Worm (Caenorhabditis elegans): ENCODE data around the gene pqn-32.
A peak's percentile ranks its signal among the peaks of the same experiment; 100 is the strongest.

Gene pqn-32

ce11 chrII:13156971-13157370, 49.2 kb downstream of the pqn-32 start, which contains the start of the genes hpr-17 and F32A11.1 (continued):
- TF ChIP-seq spr-1 (tag; optimal IDR thresholded peaks at IDR 0.05): peak; percentile 24
- no peak for TF ChIP-seq zip-2 (tag; optimal IDR thresholded peaks at IDR 0.05)
- TF ChIP-seq nhr-11 (tag; optimal IDR thresholded peaks at IDR 0.05): peak; percentile 66
- no peak for TF ChIP-seq fos-1 (tag; optimal IDR thresholded peaks at IDR 0.05)
- no peak for TF ChIP-seq ZK546.5 (tag; optimal IDR thresholded peaks at IDR 0.05)
- TF ChIP-seq D1046.2 (GFP tag; IDR thresholded peaks at IDR 0.05): no peak
- no peak for TF ChIP-seq ces-1 (GFP tag; optimal IDR thresholded peaks at IDR 0.05)
- no peak for TF ChIP-seq nhr-41 (GFP tag; IDR thresholded peaks at IDR 0.05)
- TF ChIP-seq unc-62 (GFP tag; optimal IDR thresholded peaks at IDR 0.05 in 1 of 2): peak in 1 of 2 experiments; percentile 90
- no peak for TF ChIP-seq unc-62 (tag; optimal IDR thresholded peaks at IDR 0.05)
- no peak for TF ChIP-seq php-3 (GFP tag; IDR thresholded peaks at IDR 0.05)
- peak; percentile 83 for TF ChIP-seq dve-1 (tag; optimal IDR thresholded peaks at IDR 0.05; ENCODE audit: insufficient read depth)
- peak in 1 of 2 experiments; percentile 77 for TF ChIP-seq daf-16 (GFP tag; optimal IDR thresholded peaks at IDR 0.05)
- peak; percentile 61 for TF ChIP-seq daf-16 (tag; optimal IDR thresholded peaks at IDR 0.05)
- TF ChIP-seq arid-1 (GFP tag; conservative IDR thresholded peaks at IDR 0.05): no peak
- TF ChIP-seq mxl-3 (GFP tag; optimal IDR thresholded peaks at IDR 0.05): no peak
- no peak for TF ChIP-seq F26F4.8 (GFP tag; conservative IDR thresholded peaks at IDR 0.05)
- no peak for TF ChIP-seq tra-1 (GFP tag; IDR thresholded peaks at IDR 0.05)
- no peak for TF ChIP-seq nhr-111 (GFP tag; optimal IDR thresholded peaks at IDR 0.05)
- peak; percentile 75 for TF ChIP-seq nhr-6 (tag; optimal IDR thresholded peaks at IDR 0.05)
- TF ChIP-seq set-16 (GFP tag; IDR thresholded peaks at IDR 0.05): no peak
